Worm (Caenorhabditis elegans) whole organism, L4 larva: Measurements from ENCODE around the gene rgs-7.
A peak's percentile ranks its signal among the peaks of the same experiment; 100 is the strongest.

ENCODE experiments used
- F10B5.3 ChIP-seq: sonication (generic microtip); optimal IDR thresholded peaks from 2 replicates; lab custom pipeline; 2016; ENCODE audit warnings: mild to moderate bottlenecking, missing genetic modification characterization, missing compliant biosample characterization
- Y48G9A.11 ChIP-seq: fragments of 200-800 bp; sonication (Bioruptor generic); IDR thresholded peaks from 2 replicates; pipeline ENCODE4 v1.3.6; 2022; ENCODE audit warnings: missing genetic modification reagents, missing genetic modification characterization, missing compliant biosample characterization
- daf-16 ChIP-seq, 3 experiments: sonication (generic microtip); optimal IDR thresholded peaks; 2 replicates each; lab custom pipeline; 2016 to 2017; ENCODE audit warnings: missing genetic modification characterization in 3 of 3, missing genetic modification reagents in 3 of 3, mild to moderate bottlenecking in 2 of 3, missing compliant biosample characterization in 2 of 3, missing biosample characterization in 1 of 3, moderate library complexity in 1 of 3
- dpl-1 ChIP-seq: fragments of 150-350 bp; optimal IDR thresholded peaks from 2 replicates; lab custom pipeline; 2014; ENCODE audit warnings: missing biosample characterization, missing genetic modification reagents, missing genetic modification characterization
- duxl-1 ChIP-seq: sonication (generic microtip); optimal IDR thresholded peaks from 2 replicates; lab custom pipeline; 2016; ENCODE audit warnings: mild to moderate bottlenecking, missing genetic modification characterization, moderate library complexity, missing compliant biosample characterization; ENCODE audit not compliant: poor library complexity
- fos-1 ChIP-seq: fragments of 150-350 bp; optimal IDR thresholded peaks from 2 replicates; lab custom pipeline; 2014; ENCODE audit warnings: missing biosample characterization, missing genetic modification characterization
- hmg-1.1 ChIP-seq: fragments of 200-800 bp; sonication (Bioruptor generic); IDR thresholded peaks from 2 replicates; pipeline ENCODE4 v1.3.6; 2022; ENCODE audit warnings: missing genetic modification reagents, missing genetic modification characterization, missing compliant biosample characterization
- lsy-2 ChIP-seq, 2 experiments: fragments of 150-350 bp in 1 of 2; sonication (generic microtip) in 1 of 2; optimal IDR thresholded peaks; 2 replicates each; lab custom pipeline; 2014 to 2017; ENCODE audit warnings: missing biosample characterization in 2 of 2, missing genetic modification characterization in 2 of 2
- nhr-237 ChIP-seq: sonication (generic microtip); optimal IDR thresholded peaks from 2 replicates; lab custom pipeline; 2017; ENCODE audit warnings: missing biosample characterization, missing genetic modification characterization
- nhr-28 ChIP-seq: fragments of 150-350 bp; optimal IDR thresholded peaks from 2 replicates; lab custom pipeline; 2014; ENCODE audit warnings: missing biosample characterization, missing genetic modification characterization
- rbr-2 ChIP-seq: sonication (generic microtip); optimal IDR thresholded peaks from 2 replicates; lab custom pipeline; 2016; ENCODE audit warnings: missing genotype, missing genetic modification characterization, missing compliant biosample characterization
- spr-3 ChIP-seq: fragments of 200-800 bp; sonication (Bioruptor generic); optimal IDR thresholded peaks from 2 replicates; lab custom pipeline; 2018; ENCODE audit warnings: mild to moderate bottlenecking, missing genetic modification characterization, missing compliant biosample characterization
- unc-62 ChIP-seq, 3 experiments: fragments of 150-350 bp in 1 of 3; sonication (generic microtip); optimal IDR thresholded peaks in 2 of 3; peaks in 1 of 3; 1 replicate in 1 of 3; 2 replicates in 2 of 3; lab custom pipeline; 2014 to 2017; ENCODE audit warnings: missing biosample characterization in 3 of 3, missing genetic modification characterization in 3 of 3, missing genetic modification reagents in 3 of 3, missing genotype in 1 of 3

ce11 chrX:3590510-3590909 lies 48.2 kb downstream of the rgs-7 start:
- TF ChIP-seq unc-62 (GFP tag; optimal IDR thresholded peaks at IDR 0.05 in 1 of 2; lab: Kevin White, UChicago), result peak in 1 of 2 experiments; percentile 11
- no peak for TF ChIP-seq unc-62 (tag; optimal IDR thresholded peaks at IDR 0.05; lab: Kevin White, UChicago)
- no peak for TF ChIP-seq rbr-2 (tag; lab: Kevin White, UChicago)
- no peak for TF ChIP-seq lsy-2 (tag; optimal IDR thresholded peaks at IDR 0.05; lab: Kevin White, UChicago)
- no peak for TF ChIP-seq duxl-1 (tag; lab: Kevin White, UChicago)
- TF ChIP-seq daf-16 (GFP tag; optimal IDR thresholded peaks at IDR 0.05; lab: Kevin White, UChicago), result no peak
- no peak for TF ChIP-seq daf-16 (tag; optimal IDR thresholded peaks at IDR 0.05; lab: Kevin White, UChicago)
- TF ChIP-seq F10B5.3 (tag; lab: Kevin White, UChicago), result no peak
- no peak for TF ChIP-seq dpl-1 (GFP tag; lab: Kevin White, UChicago)
- TF ChIP-seq nhr-237 (tag; lab: Kevin White, UChicago), result no peak
- no peak for TF ChIP-seq hmg-1.1
- TF ChIP-seq nhr-28 (tag; lab: Kevin White, UChicago), result no peak
- no peak for TF ChIP-seq Y48G9A.11 (GFP tag; lab: Robert Waterston, UW)
- no peak for TF ChIP-seq spr-3
- TF ChIP-seq fos-1 (tag; lab: Kevin White, UChicago), result no peak
